Fruit fly (Drosophila melanogaster) whole organism: Measurements from ENCODE around the gene DIP2.

Experiments used
- CG8478 ChIP-seq: fragments of >200 bp; optimal IDR thresholded peaks from 2 replicates; lab custom pipeline; 2018; ENCODE audit warnings: inconsistent platforms
- Dll ChIP-seq: fragments of >200 bp; optimal IDR thresholded peaks from 2 replicates; lab custom pipeline; 2017
- EcR ChIP-seq, 2 experiments: fragments of >200 bp; optimal IDR thresholded peaks; 2 replicates each; lab custom pipeline; 2017; ENCODE audit warnings: missing biosample characterization in 2 of 2, missing genetic modification characterization in 2 of 2, missing genetic modification reagents in 2 of 2
- pan ChIP-seq: fragments of >200 bp; optimal IDR thresholded peaks from 2 replicates; lab custom pipeline; 2017
- psq ChIP-seq: fragments of >200 bp; optimal IDR thresholded peaks from 2 replicates; lab custom pipeline; 2017
- usp ChIP-seq: fragments of >200 bp; optimal IDR thresholded peaks from 2 replicates; lab custom pipeline; 2017; ENCODE audit warnings: missing biosample characterization, missing genetic modification characterization, mixed read lengths

Gene DIP2

DNA sequence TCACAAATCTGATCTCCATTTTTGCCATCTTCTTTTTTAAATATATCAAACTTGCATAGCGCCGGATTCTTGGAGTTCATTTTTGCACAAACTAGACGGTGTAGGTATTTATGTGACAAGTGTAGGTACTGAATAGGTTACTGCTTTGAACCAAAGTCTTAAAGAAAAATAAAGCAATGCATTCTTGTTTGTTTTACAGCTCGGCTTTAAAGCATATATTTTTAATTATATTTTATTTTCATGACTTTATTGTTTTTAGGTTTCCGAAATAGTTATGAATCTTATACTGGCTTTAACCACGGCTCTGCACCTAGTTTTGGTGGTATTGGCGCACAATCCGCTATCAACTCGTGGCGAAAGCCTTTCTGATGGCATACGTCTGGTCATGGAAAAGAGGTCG is 15.5 kb upstream of the DIP2 start, which contains the start of gene CG32845:
Gene CG32845 (minus strand): TSS at position 101 of the 400 bp plus-strand sequence.
- TF ChIP-seq CG8478 (lab: Kevin White, UChicago) (no peak), usp (no peak), psq (lab: Kevin White, UChicago) (no peak), pan (lab: Kevin White, UChicago) (no peak), EcR (GFP tag; optimal IDR thresholded peaks at IDR 0.05; lab: Kevin White, UChicago) (no peak), Dll (lab: Kevin White, UChicago) (no peak)

DNA sequence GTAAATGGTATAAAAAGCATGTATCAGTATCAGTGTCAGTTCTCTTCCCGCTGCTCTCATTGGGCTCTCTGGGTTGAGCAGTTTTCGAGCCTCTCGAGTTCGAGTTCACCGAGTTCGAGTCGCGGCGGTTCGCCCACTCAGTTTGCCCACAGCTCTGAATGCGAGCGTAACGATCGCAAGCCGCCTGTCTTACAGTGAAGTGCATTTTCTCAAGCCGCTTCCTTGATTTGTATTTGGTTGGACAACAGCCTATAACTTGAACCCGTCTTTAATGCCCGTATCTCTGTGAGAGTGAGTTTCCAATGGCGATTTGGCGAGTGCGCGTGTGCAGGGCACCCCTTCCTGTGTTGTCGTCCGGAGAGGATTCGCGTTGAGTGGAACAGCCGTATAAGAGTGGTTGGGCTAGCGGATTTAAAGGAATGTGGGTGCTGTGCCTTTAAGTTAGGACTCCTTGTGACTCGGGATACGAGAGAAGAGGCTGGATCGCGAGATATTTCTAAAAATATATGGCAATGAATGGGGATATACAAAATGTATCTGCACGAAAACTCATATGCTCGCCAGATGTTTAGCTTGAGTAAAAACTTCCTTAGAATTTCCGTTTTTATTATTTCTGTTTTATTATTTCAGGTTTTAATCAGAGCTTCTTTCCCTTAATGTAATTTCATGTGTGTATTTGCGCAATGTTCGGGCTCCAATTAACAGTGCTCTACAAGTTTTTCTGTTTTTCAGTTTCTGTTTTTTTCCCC is 13.9 kb upstream of the DIP2 start:
- TF ChIP-seq EcR (GFP tag; optimal IDR thresholded peaks at IDR 0.05; lab: Kevin White, UChicago) (peak in 1 of 2 experiments; percentile 41), CG8478 (lab: Kevin White, UChicago) (no peak)

DNA sequence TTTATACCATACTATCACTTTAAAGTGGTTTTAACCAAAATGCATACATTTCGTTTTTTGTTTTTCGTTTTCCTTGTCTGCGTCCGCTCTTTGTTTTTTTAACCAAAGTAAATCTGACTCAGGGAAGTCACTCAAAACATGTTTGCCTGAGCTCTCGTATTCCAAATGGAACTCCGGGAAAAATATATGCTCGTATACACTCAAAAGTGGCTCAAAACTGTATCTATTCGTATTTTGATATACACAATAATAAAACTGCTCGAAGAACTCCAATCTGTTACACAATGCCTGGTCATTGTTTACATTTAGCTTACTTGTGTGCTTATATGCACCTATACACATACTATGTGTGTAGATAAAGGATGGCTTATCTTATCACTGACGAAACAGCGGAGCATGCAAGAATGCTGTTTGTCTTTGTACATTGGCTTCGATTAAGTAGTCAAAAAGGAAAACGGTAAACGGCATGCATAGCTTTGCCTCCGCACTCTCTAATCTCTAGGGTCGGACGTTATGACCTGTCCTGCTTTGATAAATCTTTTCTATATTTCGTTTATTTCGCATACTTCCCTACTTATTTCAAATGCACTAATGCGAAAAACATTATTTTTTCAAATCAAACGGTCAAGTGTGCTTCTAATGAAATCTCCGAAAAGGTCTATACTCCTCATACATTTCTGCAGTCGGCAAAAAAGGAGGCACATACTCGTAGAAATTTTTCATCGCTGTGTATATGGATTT is 13.2 kb upstream of the DIP2 start, which contains the start of gene miple2:
Gene miple2 (plus strand): TSS at position 441 of the 741 bp plus-strand sequence.
- TF ChIP-seq CG8478 (lab: Kevin White, UChicago) (no peak), EcR (GFP tag; optimal IDR thresholded peaks at IDR 0.05; lab: Kevin White, UChicago) (no peak), pan (lab: Kevin White, UChicago) (no peak), usp (no peak), psq (lab: Kevin White, UChicago) (no peak), Dll (lab: Kevin White, UChicago) (no peak)

DNA sequence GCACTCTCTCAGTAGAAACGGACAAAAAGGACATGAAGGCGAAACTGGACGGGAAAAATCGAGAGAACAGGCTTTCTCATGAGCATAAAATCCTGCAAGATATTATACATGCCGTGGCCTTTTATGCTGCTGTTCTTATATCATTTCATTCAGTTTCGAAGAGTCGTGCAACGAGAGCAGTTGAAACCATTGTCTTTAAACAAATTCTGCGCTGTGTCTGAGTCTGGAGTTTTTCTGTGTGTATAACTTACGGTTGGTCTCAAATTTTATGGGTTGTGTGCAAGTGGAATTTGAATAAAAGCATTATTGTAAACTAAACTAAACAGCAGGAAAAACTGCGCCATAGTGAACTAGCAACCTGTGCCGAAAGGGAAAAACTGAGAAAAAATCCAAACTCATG is 9.9 kb upstream of the DIP2 start:
- TF ChIP-seq Dll (lab: Kevin White, UChicago) (no peak), usp (no peak), psq (lab: Kevin White, UChicago) (no peak), pan (lab: Kevin White, UChicago) (no peak), EcR (GFP tag; optimal IDR thresholded peaks at IDR 0.05; lab: Kevin White, UChicago) (no peak), CG8478 (lab: Kevin White, UChicago) (no peak)

DNA sequence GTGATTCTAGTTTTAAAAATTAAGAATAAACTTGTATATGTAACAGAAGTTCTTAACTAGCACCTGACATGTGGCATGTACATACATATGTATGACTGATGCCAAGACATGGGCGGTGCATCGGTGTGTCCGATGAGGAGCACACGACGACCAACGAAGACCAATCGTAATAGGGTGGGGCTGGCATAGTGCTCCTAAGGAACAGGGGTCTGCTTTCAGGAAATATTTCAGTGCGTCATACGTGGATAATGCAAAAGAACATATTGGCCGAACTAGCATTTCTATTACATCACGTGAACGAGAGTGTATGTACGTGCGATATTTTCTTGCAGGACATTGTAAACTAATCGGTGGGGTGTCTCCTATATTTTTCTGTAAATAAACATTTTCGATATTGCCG is 9.3 kb upstream of the DIP2 start, which contains the start of gene miple1:
Gene miple1 (plus strand): TSS at position 217 of the 400 bp plus-strand sequence.
- TF ChIP-seq Dll (lab: Kevin White, UChicago) (no peak), psq (lab: Kevin White, UChicago) (no peak), usp (no peak), CG8478 (lab: Kevin White, UChicago) (no peak), pan (lab: Kevin White, UChicago) (no peak), EcR (GFP tag; optimal IDR thresholded peaks at IDR 0.05; lab: Kevin White, UChicago) (no peak)

DNA sequence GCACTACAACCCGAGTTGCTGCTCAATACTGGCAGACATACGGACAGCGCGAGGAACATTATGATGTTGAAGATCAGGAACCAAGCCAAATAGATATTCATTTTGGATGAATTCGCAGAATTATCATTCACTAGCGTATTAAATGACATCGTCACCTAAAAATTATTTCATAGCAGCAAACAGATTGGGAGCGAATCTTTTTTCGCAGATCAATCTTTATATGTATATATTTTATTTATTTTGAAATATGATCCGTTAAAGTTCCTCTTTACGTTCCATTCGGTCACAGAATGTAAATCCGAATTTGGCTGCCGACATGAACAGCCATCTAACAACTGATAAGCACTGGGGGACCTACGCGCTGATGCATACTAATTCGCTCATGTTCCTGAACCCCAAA is 8.1 kb upstream of the DIP2 start, which contains the start of gene CG34263:
Gene CG34263 (minus strand): TSS at position 101 of the 400 bp plus-strand sequence.
- no peak for TF ChIP-seq CG8478 (lab: Kevin White, UChicago)
- TF ChIP-seq pan (lab: Kevin White, UChicago), result no peak
- no peak for TF ChIP-seq Dll (lab: Kevin White, UChicago)
- no peak for TF ChIP-seq EcR (GFP tag; optimal IDR thresholded peaks at IDR 0.05; lab: Kevin White, UChicago)
- TF ChIP-seq psq (lab: Kevin White, UChicago), result no peak
- no peak for TF ChIP-seq usp

DNA sequence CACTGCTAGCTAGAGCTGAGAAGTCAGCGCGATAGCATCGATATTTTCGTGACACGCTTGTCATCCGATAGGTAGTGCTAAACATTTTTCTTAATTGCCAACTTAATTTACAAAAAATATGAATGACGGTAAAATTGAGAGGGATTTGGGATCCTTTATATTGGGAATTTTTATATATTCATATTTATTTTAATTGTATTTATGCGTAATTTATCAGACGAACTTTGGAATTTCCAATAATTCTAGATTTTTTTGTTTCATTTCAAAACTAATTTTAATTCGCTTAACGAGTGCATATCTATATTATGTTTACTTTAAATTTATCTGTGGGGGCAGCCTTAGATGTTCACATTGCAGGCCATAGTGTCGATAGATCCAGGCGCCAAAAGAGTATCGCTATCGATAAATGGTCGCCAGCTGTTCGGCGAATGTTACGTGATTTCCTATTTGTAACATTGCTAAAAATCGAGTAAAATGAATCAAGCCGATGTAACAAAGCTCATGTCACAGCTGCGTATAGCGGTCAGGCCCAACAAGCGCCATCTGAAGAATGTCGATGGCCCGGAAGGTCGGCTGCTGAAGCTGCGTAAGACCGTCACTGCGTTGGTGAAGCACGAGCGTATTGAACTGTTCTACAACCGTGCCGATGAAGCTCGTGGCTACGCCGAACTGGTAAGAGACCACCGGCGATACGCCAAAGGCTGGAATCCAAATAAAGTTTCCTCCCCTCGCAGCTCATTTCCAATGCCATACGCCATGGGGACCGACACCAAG is 6.8 kb upstream of the DIP2 start, which contains the start of the genes Tudor-SN and mRpL17:
Gene Tudor-SN (minus strand): TSS at position 3 of the 774 bp plus-strand sequence.
Gene mRpL17 (plus strand): TSS at position 402 of the 774 bp plus-strand sequence.
- TF ChIP-seq CG8478 (lab: Kevin White, UChicago) (no peak), psq (lab: Kevin White, UChicago) (no peak), usp (no peak), Dll (lab: Kevin White, UChicago) (no peak), pan (lab: Kevin White, UChicago) (no peak), EcR (GFP tag; optimal IDR thresholded peaks at IDR 0.05; lab: Kevin White, UChicago) (no peak)

DNA sequence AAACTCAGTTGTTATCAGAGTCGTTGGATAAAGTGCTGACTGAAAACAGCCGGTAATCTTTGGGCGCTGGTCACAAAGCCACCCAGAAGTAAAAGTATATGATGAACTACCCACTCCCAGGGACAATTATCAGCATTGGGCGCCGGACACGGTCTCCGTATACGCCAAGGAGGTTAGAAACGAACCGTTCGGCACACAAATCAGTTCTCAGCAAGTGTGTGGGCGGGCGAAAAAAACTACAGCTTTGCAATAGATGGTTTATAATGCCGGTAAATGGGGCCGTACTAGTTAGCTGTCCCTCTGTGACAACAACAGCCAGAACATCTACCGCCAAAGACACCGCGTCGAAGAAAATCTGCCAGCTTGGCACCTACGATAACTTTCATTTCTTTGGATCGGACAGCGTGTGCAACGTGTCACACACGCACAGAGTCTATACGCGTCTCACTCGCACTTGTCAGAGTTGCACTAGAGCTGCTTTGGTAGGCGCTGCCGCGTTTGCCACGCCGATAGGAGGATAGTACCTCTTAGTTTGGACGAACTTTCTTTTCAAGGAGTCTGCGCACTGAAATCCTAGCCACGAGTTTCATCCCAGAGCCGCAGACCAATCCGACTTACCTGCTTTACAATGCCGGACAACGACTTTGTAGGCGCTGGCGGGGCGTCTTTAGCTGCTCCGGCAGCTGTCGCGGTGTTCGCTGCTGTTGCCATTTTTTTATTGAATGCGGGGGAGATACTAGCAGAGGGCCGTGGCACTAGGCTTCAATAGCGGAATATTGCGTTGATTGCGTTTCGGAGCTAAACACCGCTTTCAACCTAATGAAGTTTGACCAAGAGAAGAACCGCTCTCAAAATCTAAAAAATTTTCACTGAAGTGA is 6.0 kb upstream of the DIP2 start:
- no peak for TF ChIP-seq Dll (lab: Kevin White, UChicago)
- TF ChIP-seq psq (lab: Kevin White, UChicago), result no peak
- no peak for TF ChIP-seq usp

DNA sequence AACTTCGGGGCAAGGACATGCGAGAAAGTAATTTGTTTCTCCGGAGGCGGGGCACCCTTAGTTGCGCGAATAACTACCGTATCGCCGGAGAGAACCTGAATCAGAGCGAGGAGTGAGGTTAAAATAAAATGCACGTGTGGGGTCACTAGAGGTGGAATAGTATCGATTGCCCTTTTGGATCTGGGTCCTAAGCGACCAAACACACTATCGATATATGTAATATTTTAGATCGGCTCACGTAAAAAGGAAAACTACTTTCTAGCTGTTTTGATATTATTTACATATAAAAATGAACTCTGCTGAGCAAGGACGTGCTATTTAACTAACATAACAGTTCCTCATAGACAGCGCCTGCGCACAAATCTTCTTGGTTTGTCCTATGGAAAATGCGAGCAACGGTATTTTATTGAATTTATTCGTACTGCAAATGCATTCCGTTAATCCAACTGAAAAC is 5.0 kb upstream of the DIP2 start:
- TF ChIP-seq psq (lab: Kevin White, UChicago) (no peak), CG8478 (lab: Kevin White, UChicago) (no peak), pan (lab: Kevin White, UChicago) (no peak), Dll (lab: Kevin White, UChicago) (no peak), EcR (GFP tag; optimal IDR thresholded peaks at IDR 0.05; lab: Kevin White, UChicago) (no peak), usp (no peak)

DNA sequence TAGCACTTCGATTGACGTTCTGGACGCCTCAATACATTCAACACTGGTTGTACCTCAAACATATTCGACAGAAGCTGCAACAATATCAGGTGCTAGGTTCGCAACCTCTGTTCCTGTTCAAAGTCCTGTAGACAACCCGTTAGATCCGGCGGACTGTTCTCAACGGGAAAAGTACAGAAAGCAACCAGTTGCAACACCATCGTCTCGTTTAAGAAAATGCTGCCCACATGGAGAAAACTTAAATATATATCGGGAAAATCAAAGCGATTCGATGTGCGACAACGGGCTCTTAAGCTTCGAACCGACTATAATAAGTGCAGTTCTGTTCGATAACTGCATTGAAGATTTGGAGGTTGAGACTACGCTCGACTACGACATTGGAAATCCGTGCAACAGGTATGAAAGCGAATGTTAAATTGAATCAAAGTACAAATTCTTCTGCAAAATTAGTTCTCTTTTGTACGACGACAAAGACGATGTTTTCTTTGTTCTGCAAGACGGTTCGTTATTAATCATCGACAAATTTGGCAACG is 9.5 kb downstream of the DIP2 start:
- TF ChIP-seq EcR (GFP tag; optimal IDR thresholded peaks at IDR 0.05; lab: Kevin White, UChicago), result no peak
- no peak for TF ChIP-seq usp
- TF ChIP-seq psq (lab: Kevin White, UChicago), result no peak
- no peak for TF ChIP-seq CG8478 (lab: Kevin White, UChicago)
- no peak for TF ChIP-seq Dll (lab: Kevin White, UChicago)
- no peak for TF ChIP-seq pan (lab: Kevin White, UChicago)
